Worm (Caenorhabditis elegans) whole organism, L2 larva: ENCODE measurements around the gene srv-11.

Experiments used
- F13H6.1 ChIP-seq: sonication (generic microtip); optimal IDR thresholded peaks from 2 replicates; lab custom pipeline; 2016; ENCODE audit warnings: missing genetic modification characterization, missing compliant biosample characterization
- R02D3.7 ChIP-seq: fragments of 150-350 bp; optimal IDR thresholded peaks from 2 replicates; lab custom pipeline; 2014; ENCODE audit warnings: missing biosample characterization, missing genetic modification characterization
- Y55F3AM.14 ChIP-seq: fragments of 200-800 bp; sonication (Bioruptor generic); optimal IDR thresholded peaks from 2 replicates; lab custom pipeline; 2018; ENCODE audit warnings: mild to moderate bottlenecking, missing genetic modification characterization, missing compliant biosample characterization
- ZK546.5 ChIP-seq: sonication (generic microtip); optimal IDR thresholded peaks from 2 replicates; lab custom pipeline; 2017; ENCODE audit warnings: missing biosample characterization, missing genetic modification characterization
- alr-1 ChIP-seq: fragments of 150-350 bp; optimal IDR thresholded peaks from 2 replicates; lab custom pipeline; 2014; ENCODE audit warnings: missing biosample characterization, missing genetic modification characterization
- aly-2 ChIP-seq: fragments of 150-350 bp; optimal IDR thresholded peaks from 2 replicates; lab custom pipeline; 2014; ENCODE audit warnings: missing biosample characterization, missing genetic modification characterization
- ama-1 ChIP-seq: fragments of 150-350 bp; optimal IDR thresholded peaks from 2 replicates; lab custom pipeline; 2018; ENCODE audit warnings: inconsistent platforms
- blmp-1 ChIP-seq: sonication (generic microtip); optimal IDR thresholded peaks from 2 replicates; lab custom pipeline; 2017; ENCODE audit warnings: missing genetic modification characterization, mild to moderate bottlenecking, missing compliant biosample characterization, antibody characterized with exemption, moderate library complexity; ENCODE audit not compliant: insufficient read depth
- ceh-16 ChIP-seq: fragments of 150-350 bp; optimal IDR thresholded peaks from 2 replicates; lab custom pipeline; 2014; ENCODE audit warnings: missing biosample characterization, missing genetic modification characterization
- ceh-82 ChIP-seq: fragments of 150-350 bp; optimal IDR thresholded peaks from 2 replicates; lab custom pipeline; 2014; ENCODE audit warnings: missing biosample characterization, missing genetic modification characterization
- crh-2 ChIP-seq: sonication (generic microtip); optimal IDR thresholded peaks from 2 replicates; lab custom pipeline; 2017; ENCODE audit warnings: missing biosample characterization, missing genetic modification characterization
- dmd-4 ChIP-seq: sonication (generic microtip); optimal IDR thresholded peaks from 2 replicates; lab custom pipeline; 2017; ENCODE audit warnings: missing biosample characterization, missing genetic modification characterization
- egl-27 ChIP-seq: sonication (generic microtip); optimal IDR thresholded peaks from 3 replicates; lab custom pipeline; 2017; ENCODE audit warnings: missing biosample characterization, missing genetic modification reagents, missing genetic modification characterization
- elt-1 ChIP-seq: fragments of 150-350 bp; optimal IDR thresholded peaks from 2 replicates; lab custom pipeline; 2014; ENCODE audit warnings: missing biosample characterization, missing genetic modification characterization
- elt-3 ChIP-seq: sonication (generic microtip); optimal IDR thresholded peaks from 2 replicates; lab custom pipeline; 2017; ENCODE audit warnings: missing biosample characterization, missing genetic modification characterization
- fos-1 ChIP-seq: fragments of 150-350 bp; optimal IDR thresholded peaks from 2 replicates; lab custom pipeline; 2014; ENCODE audit warnings: missing biosample characterization, missing genetic modification characterization
- gmeb-1 ChIP-seq: fragments of 150-350 bp; optimal IDR thresholded peaks from 2 replicates; lab custom pipeline; 2014; ENCODE audit warnings: missing biosample characterization, missing genetic modification characterization
- lin-11 ChIP-seq: fragments of 150-350 bp; sonication (generic microtip); optimal IDR thresholded peaks from 2 replicates; lab custom pipeline; 2014; ENCODE audit warnings: missing biosample characterization, missing genetic modification characterization, inconsistent platforms, mixed read lengths
- lin-13 ChIP-seq: fragments of 150-350 bp; optimal IDR thresholded peaks from 2 replicates; lab custom pipeline; 2014; ENCODE audit warnings: missing biosample characterization, missing genetic modification reagents, missing genetic modification characterization
- lin-39 ChIP-seq: fragments of 150-350 bp; optimal IDR thresholded peaks from 2 replicates; lab custom pipeline; 2014; ENCODE audit warnings: missing biosample characterization, missing genetic modification reagents, missing genetic modification characterization
- lsy-2 ChIP-seq, 2 experiments: fragments of 150-350 bp in 1 of 2; sonication (generic microtip) in 1 of 2; optimal IDR thresholded peaks; 2 replicates each; lab custom pipeline; 2014 to 2017; ENCODE audit warnings: missing biosample characterization in 2 of 2, missing genetic modification characterization in 2 of 2
- mab-5 ChIP-seq: fragments of 150-350 bp; optimal IDR thresholded peaks from 2 replicates; lab custom pipeline; 2014; ENCODE audit warnings: missing biosample characterization, missing genetic modification characterization
- mbf-1 ChIP-seq: sonication (generic microtip); optimal IDR thresholded peaks from 2 replicates; lab custom pipeline; 2017; ENCODE audit warnings: missing biosample characterization, missing genetic modification characterization
- mdl-1 ChIP-seq, 2 experiments: fragments of 150-350 bp in 1 of 2; sonication (generic microtip) in 1 of 2; optimal IDR thresholded peaks; 2 replicates each; lab custom pipeline; 2017; ENCODE audit warnings: missing biosample characterization in 2 of 2, missing genetic modification characterization in 2 of 2
- nhr-10 ChIP-seq: sonication (generic microtip); optimal IDR thresholded peaks from 2 replicates; lab custom pipeline; 2017; ENCODE audit warnings: missing biosample characterization, missing genetic modification characterization
- nhr-12 ChIP-seq: fragments of 150-350 bp; optimal IDR thresholded peaks from 2 replicates; lab custom pipeline; 2014; ENCODE audit warnings: missing biosample characterization, missing genetic modification characterization
- nhr-129 ChIP-seq: fragments of 150-350 bp; optimal IDR thresholded peaks from 2 replicates; lab custom pipeline; 2014; ENCODE audit warnings: missing biosample characterization, missing genetic modification characterization
- nhr-21 ChIP-seq: fragments of 150-350 bp; optimal IDR thresholded peaks from 2 replicates; lab custom pipeline; 2014; ENCODE audit warnings: missing biosample characterization, missing genetic modification characterization
- nhr-23 ChIP-seq: fragments of 150-350 bp; optimal IDR thresholded peaks from 2 replicates; lab custom pipeline; 2014; ENCODE audit warnings: missing biosample characterization, missing genetic modification reagents, missing genetic modification characterization
- nhr-237 ChIP-seq: fragments of 150-350 bp; optimal IDR thresholded peaks from 2 replicates; lab custom pipeline; 2014; ENCODE audit warnings: missing biosample characterization, missing genetic modification characterization
- nhr-25 ChIP-seq: fragments of 150-350 bp; sonication (generic microtip); optimal IDR thresholded peaks from 3 replicates; lab custom pipeline; 2014; ENCODE audit warnings: missing biosample characterization, missing genetic modification characterization
- nhr-6 ChIP-seq: fragments of 150-350 bp; optimal IDR thresholded peaks from 2 replicates; lab custom pipeline; 2014; ENCODE audit warnings: missing biosample characterization, missing genetic modification characterization
- peb-1 ChIP-seq: fragments of 150-350 bp; optimal IDR thresholded peaks from 2 replicates; lab custom pipeline; 2014; ENCODE audit warnings: missing biosample characterization, missing genetic modification characterization
- skn-1 ChIP-seq: sonication (generic microtip); optimal IDR thresholded peaks from 2 replicates; lab custom pipeline; 2017; ENCODE audit warnings: missing biosample characterization, missing genetic modification characterization
- sma-3 ChIP-seq: sonication (generic microtip); optimal IDR thresholded peaks from 2 replicates; lab custom pipeline; 2016; ENCODE audit warnings: missing genetic modification reagents, missing genetic modification characterization, missing compliant biosample characterization
- sma-9 ChIP-seq, 2 experiments: fragments of 150-350 bp in 1 of 2; sonication (generic microtip) in 1 of 2; optimal IDR thresholded peaks; 2 replicates each; lab custom pipeline; 2014 to 2016; ENCODE audit warnings: missing genetic modification characterization in 2 of 2, mild to moderate bottlenecking in 1 of 2, missing biosample characterization in 1 of 2, missing compliant biosample characterization in 1 of 2, missing genetic modification reagents in 1 of 2, moderate library complexity in 1 of 2
- snpc-4 ChIP-seq: fragments of 150-350 bp; optimal IDR thresholded peaks from 2 replicates; lab custom pipeline; 2014; ENCODE audit warnings: missing biosample characterization, missing genetic modification characterization
- unc-39 ChIP-seq: fragments of 150-350 bp; optimal IDR thresholded peaks from 2 replicates; lab custom pipeline; 2014; ENCODE audit warnings: missing biosample characterization, missing genetic modification characterization
- unc-55 ChIP-seq: fragments of 150-350 bp; sonication (generic microtip); optimal IDR thresholded peaks from 3 replicates; lab custom pipeline; 2014; ENCODE audit warnings: missing biosample characterization, missing genetic modification reagents, missing genetic modification characterization
- unc-62 ChIP-seq: fragments of 150-350 bp; optimal IDR thresholded peaks from 2 replicates; lab custom pipeline; 2014; ENCODE audit warnings: missing biosample characterization, missing genetic modification reagents, missing genetic modification characterization
- zag-1 ChIP-seq: fragments of 150-350 bp; optimal IDR thresholded peaks from 2 replicates; lab custom pipeline; 2014; ENCODE audit warnings: missing biosample characterization, missing genetic modification characterization
- ztf-1 ChIP-seq: fragments of 200-800 bp; sonication (Bioruptor generic); conservative IDR thresholded peaks from 2 replicates; pipeline ENCODE4 v1.3.6; 2022; ENCODE audit warnings: missing genetic modification characterization, missing compliant biosample characterization
- ztf-11 ChIP-seq: sonication (generic microtip); optimal IDR thresholded peaks from 2 replicates; lab custom pipeline; 2017; ENCODE audit warnings: missing biosample characterization, missing genetic modification characterization
- ztf-4 ChIP-seq: fragments of 150-350 bp; optimal IDR thresholded peaks from 2 replicates; lab custom pipeline; 2014; ENCODE audit warnings: missing biosample characterization, missing genetic modification characterization

Gene srv-11

DNA sequence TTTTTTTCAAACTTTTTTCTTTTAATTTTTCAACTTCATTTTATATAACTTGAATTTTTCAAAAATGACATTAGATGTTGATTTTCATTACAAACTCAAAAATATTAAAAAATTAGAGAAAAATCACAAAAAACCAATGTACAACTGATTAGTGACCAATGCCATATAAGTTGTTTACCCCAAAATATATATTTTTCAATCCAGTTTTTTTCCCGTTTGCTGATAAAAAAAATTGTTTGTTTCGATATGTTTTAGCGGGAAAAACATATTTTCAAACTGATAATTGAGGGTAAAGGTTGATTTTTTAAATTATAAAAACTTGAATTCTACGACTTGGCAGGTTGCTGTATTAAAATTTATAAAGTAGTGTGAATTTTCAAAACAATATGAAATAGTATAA lies 44.7 kb downstream of the srv-11 start:
- TF ChIP-seq aly-2 (no peak), mab-5 (tag; lab: Kevin White, UChicago) (no peak)

ce11 chrIV:16172786-16173371 lies 48.6 kb downstream of the srv-11 start:
- TF ChIP-seq dmd-4 (tag; lab: Kevin White, UChicago) (no peak), sma-9 (GFP tag; optimal IDR thresholded peaks at IDR 0.05; lab: Kevin White, UChicago) (peak; percentile 2), sma-9 (tag; optimal IDR thresholded peaks at IDR 0.05; lab: Kevin White, UChicago) (no peak), zag-1 (tag; lab: Kevin White, UChicago) (no peak), fos-1 (no peak), lin-11 (no peak), Y55F3AM.14 (GFP tag; lab: Kevin White, UChicago) (no peak), unc-39 (no peak), ceh-82 (tag; lab: Kevin White, UChicago) (no peak), ama-1 (lab: Kevin White, UChicago) (peak; percentile 91), nhr-129 (tag; lab: Kevin White, UChicago) (no peak), ztf-4 (tag; lab: Kevin White, UChicago) (no peak)

DNA sequence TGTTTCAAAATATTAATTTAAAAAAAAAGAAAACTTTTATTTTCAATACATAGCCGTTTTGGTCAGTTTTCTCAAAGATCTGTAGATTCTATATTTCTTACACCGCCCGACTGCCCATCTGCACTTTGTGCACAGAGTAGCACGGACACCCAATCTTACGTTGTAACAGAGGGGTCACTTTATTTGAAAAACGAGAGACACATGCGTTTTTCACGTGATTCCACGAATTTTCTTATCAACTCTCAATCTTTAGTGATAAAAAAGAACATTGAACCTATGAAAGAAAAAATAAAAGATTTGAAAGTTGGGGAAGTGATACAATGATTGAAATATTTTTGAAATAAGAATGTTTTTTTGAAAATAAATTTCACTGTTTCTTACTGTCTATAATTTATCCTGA lies 50.1 kb downstream of the srv-11 start:
- TF ChIP-seq alr-1 (tag; lab: Kevin White, UChicago) (no peak), nhr-25 (tag; lab: Kevin White, UChicago) (no peak), F13H6.1 (tag; lab: Kevin White, UChicago) (peak; percentile 68), sma-3 (GFP tag; lab: Kevin White, UChicago) (peak; percentile 4), nhr-237 (no peak), nhr-129 (tag; lab: Kevin White, UChicago) (peak; percentile 25), sma-9 (GFP tag; optimal IDR thresholded peaks at IDR 0.05; lab: Kevin White, UChicago) (peak; percentile 82), sma-9 (tag; optimal IDR thresholded peaks at IDR 0.05; lab: Kevin White, UChicago) (no peak), ama-1 (lab: Kevin White, UChicago) (peak; percentile 50), gmeb-1 (tag; lab: Kevin White, UChicago) (peak; percentile 1), nhr-21 (tag; lab: Kevin White, UChicago) (peak; percentile 36)

DNA sequence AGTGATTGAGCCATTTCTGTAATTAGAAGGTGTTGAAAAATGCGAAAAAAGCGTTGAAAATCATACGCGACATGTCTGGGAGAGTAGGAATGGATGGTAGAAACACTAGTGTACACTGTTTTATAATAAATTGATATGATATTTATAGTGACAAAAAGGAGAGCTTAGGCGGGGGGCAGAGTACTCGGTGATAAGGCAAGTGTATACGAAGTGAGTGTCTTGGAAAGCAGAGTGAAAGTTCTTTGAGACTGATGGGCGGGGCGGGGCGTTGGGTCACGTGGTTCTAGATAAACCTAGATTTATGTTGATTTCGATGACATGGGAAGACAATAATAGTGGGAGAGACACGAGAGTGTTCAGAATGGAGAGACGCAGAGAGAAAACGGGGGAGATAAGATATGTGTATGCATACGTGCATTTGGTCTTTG lies 50.8 kb downstream of the srv-11 start, which contains the start of gene gln-3:
Gene gln-3, minus strand, starts transcription at position 73 of the 428 bp plus-strand sequence.
- TF ChIP-seq nhr-237 = no peak
- peak; percentile 90 for TF ChIP-seq ama-1 (lab: Kevin White, UChicago)
- peak; percentile 2 for TF ChIP-seq nhr-25 (tag; lab: Kevin White, UChicago)
- peak; percentile 51 for TF ChIP-seq F13H6.1 (tag; lab: Kevin White, UChicago)
- TF ChIP-seq snpc-4 (tag; lab: Kevin White, UChicago) = no peak
- TF ChIP-seq ztf-1 (GFP tag; lab: Robert Waterston, UW) = no peak
- no peak for TF ChIP-seq ceh-82 (tag; lab: Kevin White, UChicago)
- TF ChIP-seq mbf-1 (tag; lab: Kevin White, UChicago) = no peak
- peak; percentile 49 for TF ChIP-seq sma-3 (GFP tag; lab: Kevin White, UChicago)
- no peak for TF ChIP-seq unc-55 (GFP tag; lab: Kevin White, UChicago)
- no peak for TF ChIP-seq dmd-4 (tag; lab: Kevin White, UChicago)
- TF ChIP-seq ZK546.5 (tag; lab: Kevin White, UChicago) = no peak
- TF ChIP-seq mdl-1 (tag; optimal IDR thresholded peaks at IDR 0.05; lab: Kevin White, UChicago) = no peak
- TF ChIP-seq blmp-1 (tag; lab: Kevin White, UChicago) = peak; percentile 95
- TF ChIP-seq sma-9 (GFP tag; optimal IDR thresholded peaks at IDR 0.05; lab: Kevin White, UChicago) = peak; percentile 79
- no peak for TF ChIP-seq sma-9 (tag; optimal IDR thresholded peaks at IDR 0.05; lab: Kevin White, UChicago)
- no peak for TF ChIP-seq nhr-10 (tag; lab: Kevin White, UChicago)
- TF ChIP-seq elt-1 (tag; lab: Kevin White, UChicago) = no peak
- TF ChIP-seq gmeb-1 (tag; lab: Kevin White, UChicago) = peak; percentile 58
- peak; percentile 66 for TF ChIP-seq nhr-21 (tag; lab: Kevin White, UChicago)
- no peak for TF ChIP-seq unc-39
- TF ChIP-seq nhr-12 (tag; lab: Kevin White, UChicago) = no peak
- TF ChIP-seq zag-1 (tag; lab: Kevin White, UChicago) = no peak
- TF ChIP-seq crh-2 (tag; lab: Kevin White, UChicago) = peak; percentile 30
- no peak for TF ChIP-seq mab-5 (tag; lab: Kevin White, UChicago)
- no peak for TF ChIP-seq nhr-6 (tag; lab: Kevin White, UChicago)
- no peak for TF ChIP-seq lin-13 (GFP tag; lab: Kevin White, UChicago)
- TF ChIP-seq alr-1 (tag; lab: Kevin White, UChicago) = no peak
- no peak for TF ChIP-seq ceh-16
- no peak for TF ChIP-seq nhr-23 (tag; lab: Kevin White, UChicago)
- no peak for TF ChIP-seq lin-11
- no peak for TF ChIP-seq unc-62 (GFP tag; lab: Kevin White, UChicago)
- peak in 1 of 2 experiments; percentile 14 for TF ChIP-seq lsy-2 (tag; optimal IDR thresholded peaks at IDR 0.05; lab: Kevin White, UChicago)
- no peak for TF ChIP-seq peb-1
- no peak for TF ChIP-seq lin-39 (tag; lab: Kevin White, UChicago)
- no peak for TF ChIP-seq R02D3.7
- TF ChIP-seq skn-1 (tag; lab: Kevin White, UChicago) = no peak
- no peak for TF ChIP-seq elt-3 (tag; lab: Kevin White, UChicago)
- TF ChIP-seq ztf-11 (tag; lab: Kevin White, UChicago) = no peak
- TF ChIP-seq aly-2 = no peak
- no peak for TF ChIP-seq egl-27
